Worm (Caenorhabditis elegans) whole organism, L4/young adult: Measurements from ENCODE around the gene scl-15.

Experiments used
- W03F9.2 ChIP-seq: fragments of 150-350 bp; optimal IDR thresholded peaks from 2 replicates; lab custom pipeline; 2014; ENCODE audit warnings: missing biosample characterization, missing genetic modification characterization
- dao-5 ChIP-seq: sonication (generic microtip); optimal IDR thresholded peaks from 2 replicates; lab custom pipeline; 2016; ENCODE audit warnings: missing genotype, missing genetic modification characterization, moderate library complexity, missing compliant biosample characterization
- him-1 ChIP-seq: sonication (generic microtip); optimal IDR thresholded peaks from 2 replicates; lab custom pipeline; 2016; ENCODE audit warnings: missing genotype, missing genetic modification reagents, missing genetic modification characterization, missing compliant biosample characterization

DNA sequence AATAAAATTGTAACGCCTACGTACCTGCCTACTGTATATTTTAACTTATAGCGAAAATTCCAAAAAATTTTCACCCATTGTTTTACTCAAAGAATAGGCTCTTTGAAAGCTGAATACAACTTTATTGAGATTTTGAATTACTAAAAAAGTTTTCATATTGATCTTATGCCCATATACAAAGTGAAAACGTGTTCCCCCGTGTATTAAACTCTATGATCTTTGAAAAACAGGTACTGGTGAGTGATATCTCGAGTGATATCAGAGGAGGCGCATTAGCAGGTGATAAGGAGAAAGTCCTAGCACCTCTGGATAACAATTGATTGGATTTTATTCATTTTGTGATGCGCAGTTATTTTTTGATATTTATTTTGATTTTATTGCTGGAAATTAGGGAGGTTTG is 44.3 kb downstream of the scl-15 start, which contains the start of gene C17F4.3:
- TF ChIP-seq him-1 (tag; lab: Kevin White, UChicago) (no peak), dao-5 (tag; lab: Kevin White, UChicago) (no peak), W03F9.2 (tag; lab: Kevin White, UChicago) (no peak)
